Worm (Caenorhabditis elegans): ENCODE results near the gene srbc-60.

DNA sequence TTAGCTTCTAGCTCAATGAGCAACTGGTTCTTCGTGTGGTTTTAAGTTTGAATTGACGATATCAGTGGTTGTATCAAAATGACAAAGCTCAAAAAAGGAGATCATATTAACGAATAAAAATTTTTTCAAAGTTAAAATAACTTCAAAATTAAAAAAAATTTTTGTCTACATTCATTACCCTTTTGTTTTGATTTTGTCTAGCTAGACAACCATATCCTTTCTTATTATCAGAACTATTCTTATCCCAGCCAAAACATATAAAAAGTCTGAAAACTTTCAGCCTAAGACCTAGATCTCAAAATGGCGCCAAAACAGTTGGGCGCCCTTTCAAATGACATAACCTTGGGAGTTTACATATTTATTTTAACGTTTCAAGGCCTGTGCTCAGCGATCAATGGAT lies 37.1 kb downstream of the srbc-60 start, which contains the start of gene R13D11.1:
- TF ChIP-seq ama-1 (optimal IDR thresholded peaks at IDR 0.05) (no peak), ama-1 (GFP tag; optimal IDR thresholded peaks at IDR 0.05) (no peak), let-526 (GFP tag; IDR thresholded peaks at IDR 0.05) (no peak)

All from whole organism, young adult.